Fruit fly (Drosophila melanogaster) whole organism, embryonic: ENCODE results near the gene CG17249.

Experiments
- Ada2b ChIP-seq: fragments of 200-800 bp; sonication (Bioruptor generic); IDR thresholded peaks from 2 replicates; pipeline ENCODE4 v1.3.6; 2022; ENCODE audit warnings: missing biosample characterization, missing genetic modification characterization
- Blimp-1 ChIP-seq: fragments of 200-800 bp; sonication (Bioruptor generic); optimal IDR thresholded peaks from 3 replicates; lab custom pipeline; 2018; ENCODE audit warnings: missing biosample characterization, missing genetic modification characterization, mild to moderate bottlenecking, moderate library complexity, missing genetic modification reagents
- CG12299 ChIP-seq: fragments of 200-800 bp; sonication (Bioruptor generic); optimal IDR thresholded peaks from 2 replicates; lab custom pipeline; 2018; ENCODE audit warnings: missing biosample characterization, mild to moderate bottlenecking, missing genetic modification characterization
- CG13296 ChIP-seq: fragments of 200-800 bp; sonication (Bioruptor generic); optimal IDR thresholded peaks from 3 replicates; lab custom pipeline; 2018; ENCODE audit warnings: missing biosample characterization, mild to moderate bottlenecking, missing genetic modification characterization
- CG15479 ChIP-seq: fragments of 200-800 bp; sonication (Bioruptor generic); optimal IDR thresholded peaks from 3 replicates; lab custom pipeline; 2019; ENCODE audit warnings: missing biosample characterization, mild to moderate bottlenecking, missing genetic modification characterization, moderate library complexity
- CG16779 ChIP-seq: fragments of 200-800 bp; sonication (Bioruptor generic); IDR thresholded peaks from 2 replicates; pipeline ENCODE4 v1.3.6; 2022; ENCODE audit warnings: missing biosample characterization, missing genetic modification characterization
- CG16815 ChIP-seq: fragments of 200-800 bp; sonication (Bioruptor generic); optimal IDR thresholded peaks from 3 replicates; lab custom pipeline; 2017; ENCODE audit warnings: missing biosample characterization, mild to moderate bottlenecking, missing genetic modification characterization
- CG17186 ChIP-seq: fragments of 200-800 bp; sonication (Bioruptor generic); optimal IDR thresholded peaks from 3 replicates; lab custom pipeline; 2017; ENCODE audit warnings: missing biosample characterization, missing genetic modification reagents, missing genetic modification characterization
- CG17829 ChIP-seq: fragments of 200-800 bp; optimal IDR thresholded peaks from 2 replicates; lab custom pipeline; 2019; ENCODE audit warnings: missing biosample characterization, mild to moderate bottlenecking, missing genetic modification characterization, moderate library complexity
- CG2129 ChIP-seq: fragments of 200-800 bp; sonication (Bioruptor generic); IDR thresholded peaks from 2 replicates; pipeline ENCODE4 v1.3.6; 2022; ENCODE audit warnings: missing biosample characterization, missing genetic modification characterization; ENCODE audit not compliant: partially characterized antibody
- CG31224 ChIP-seq: fragments of 200-800 bp; sonication (Bioruptor generic); IDR thresholded peaks from 2 replicates; pipeline ENCODE4 v1.3.6; 2022; ENCODE audit warnings: missing biosample characterization, missing genetic modification characterization
- CG31388 ChIP-seq: fragments of 200-800 bp; sonication (Bioruptor generic); optimal IDR thresholded peaks from 2 replicates; lab custom pipeline; 2016; ENCODE audit warnings: missing biosample characterization, missing genetic modification characterization
- CG3281 ChIP-seq: fragments of 200-800 bp; sonication (Bioruptor generic); optimal IDR thresholded peaks from 3 replicates; lab custom pipeline; 2017; ENCODE audit warnings: missing biosample characterization, mild to moderate bottlenecking, missing genetic modification characterization
- CG3407 ChIP-seq: fragments of 200-800 bp; sonication (Bioruptor generic); optimal IDR thresholded peaks from 2 replicates; lab custom pipeline; 2018; ENCODE audit warnings: missing biosample characterization, mild to moderate bottlenecking, missing genetic modification characterization
- CG3838 ChIP-seq: fragments of 200-800 bp; sonication (Bioruptor generic); optimal IDR thresholded peaks from 3 replicates; lab custom pipeline; 2016; ENCODE audit warnings: missing biosample characterization, missing genetic modification characterization
- CG6813 ChIP-seq: fragments of 200-800 bp; sonication (Bioruptor generic); optimal IDR thresholded peaks from 2 replicates; lab custom pipeline; 2017; ENCODE audit warnings: missing biosample characterization, missing genetic modification characterization, mild to moderate bottlenecking, moderate library complexity, missing genetic modification reagents
- CG7271 ChIP-seq: fragments of 200-800 bp; sonication (Bioruptor generic); optimal IDR thresholded peaks from 2 replicates; lab custom pipeline; 2018; ENCODE audit warnings: missing biosample characterization, mild to moderate bottlenecking, missing genetic modification characterization, moderate library complexity
- CG7357 ChIP-seq: fragments of 200-800 bp; sonication (Bioruptor generic); IDR thresholded peaks from 3 replicates; pipeline ENCODE4 v1.3.6; 2022; ENCODE audit warnings: missing biosample characterization, missing genetic modification characterization
- CrebB ChIP-seq: fragments of 200-800 bp; sonication (Bioruptor generic); optimal IDR thresholded peaks from 3 replicates; lab custom pipeline; 2018; ENCODE audit warnings: missing biosample characterization, mild to moderate bottlenecking, missing genetic modification characterization
- D19B ChIP-seq: fragments of 200-800 bp; sonication (Bioruptor generic); optimal IDR thresholded peaks from 2 replicates; lab custom pipeline; 2017; ENCODE audit warnings: missing biosample characterization, mild to moderate bottlenecking, missing genetic modification characterization
- Dbx ChIP-seq: fragments of 200-800 bp; sonication (Bioruptor generic); IDR thresholded peaks from 3 replicates; pipeline ENCODE4 v1.3.6; 2022; ENCODE audit warnings: missing biosample characterization, missing genetic modification characterization
- Dfd ChIP-seq, 2 experiments: fragments of >200 bp; optimal IDR thresholded peaks; 2 replicates each; lab custom pipeline; 2017; ENCODE audit warnings: missing biosample characterization in 2 of 2, missing genetic modification characterization in 2 of 2
- Eip74EF ChIP-seq, 2 experiments: fragments of 200-800 bp in 1 of 2; fragments of >200 bp in 1 of 2; sonication (Bioruptor generic) in 1 of 2; optimal IDR thresholded peaks; 2 replicates each; lab custom pipeline; 2017 to 2019; ENCODE audit warnings: missing biosample characterization in 2 of 2, missing genetic modification characterization in 2 of 2, mild to moderate bottlenecking in 1 of 2, moderate library complexity in 1 of 2
- HLHmδ ChIP-seq: fragments of 200-800 bp; sonication (Bioruptor generic); optimal IDR thresholded peaks from 2 replicates; lab custom pipeline; 2018; ENCODE audit warnings: missing biosample characterization, mild to moderate bottlenecking, missing genetic modification characterization, moderate library complexity
- Lim3 ChIP-seq: fragments of 200-800 bp; sonication (Bioruptor generic); IDR thresholded peaks from 2 replicates; pipeline ENCODE4 v1.3.6; 2022; ENCODE audit warnings: missing biosample characterization, missing genetic modification characterization
- Med ChIP-seq: fragments of 200-800 bp; sonication (Bioruptor generic); peaks from one replicate; lab custom pipeline; 2016; ENCODE audit warnings: missing biosample characterization, missing genetic modification characterization, mild to moderate bottlenecking, inconsistent platforms, moderate library complexity
- Nf-YA ChIP-seq: fragments of 200-800 bp; sonication (Bioruptor generic); IDR thresholded peaks from 2 replicates; pipeline ENCODE4 v1.3.6; 2022; ENCODE audit warnings: missing biosample characterization, missing genetic modification characterization
- Rfx ChIP-seq: fragments of 200-800 bp; sonication (Bioruptor generic); IDR thresholded peaks from 2 replicates; pipeline ENCODE4 v1.3.6; 2022; ENCODE audit warnings: missing biosample characterization, missing genetic modification characterization
- Tbp ChIP-seq: fragments of >200 bp; optimal IDR thresholded peaks from 2 replicates; lab custom pipeline; 2018; ENCODE audit warnings: missing biosample characterization, missing genetic modification characterization
- Usf ChIP-seq: fragments of 200-800 bp; sonication (Bioruptor generic); optimal IDR thresholded peaks from 2 replicates; lab custom pipeline; 2017; ENCODE audit warnings: missing genotype, missing biosample characterization, missing genetic modification characterization
- Xbp1 ChIP-seq: fragments of 200-800 bp; sonication (Bioruptor generic); optimal IDR thresholded peaks from 3 replicates; lab custom pipeline; 2016; ENCODE audit warnings: missing biosample characterization, mild to moderate bottlenecking, missing genetic modification characterization
- ac ChIP-seq: fragments of 200-800 bp; sonication (Bioruptor generic); optimal IDR thresholded peaks from 3 replicates; lab custom pipeline; 2017; ENCODE audit warnings: missing biosample characterization, mild to moderate bottlenecking, missing genetic modification characterization
- ase ChIP-seq: fragments of 200-800 bp; sonication (Bioruptor generic); IDR thresholded peaks from 3 replicates; pipeline ENCODE4 v1.3.6; 2022; ENCODE audit warnings: missing biosample characterization, missing genetic modification characterization
- bsh ChIP-seq, 2 experiments: fragments of 200-800 bp; sonication (Bioruptor generic); optimal IDR thresholded peaks; 2 replicates each; lab custom pipeline; 2017 to 2018; ENCODE audit warnings: mild to moderate bottlenecking in 2 of 2, missing biosample characterization in 2 of 2, missing genetic modification characterization in 2 of 2, moderate library complexity in 1 of 2
- chn ChIP-seq: fragments of 200-800 bp; sonication (Bioruptor generic); optimal IDR thresholded peaks from 2 replicates; lab custom pipeline; 2016; ENCODE audit warnings: missing biosample characterization, missing genetic modification characterization
- croc ChIP-seq: fragments of 200-800 bp; sonication (Bioruptor generic); conservative IDR thresholded peaks from 3 replicates; pipeline ENCODE4 v1.3.6; 2022; ENCODE audit warnings: missing biosample characterization, missing genetic modification characterization
- crol ChIP-seq: fragments of 200-800 bp; sonication (Bioruptor generic); IDR thresholded peaks from 2 replicates; pipeline ENCODE4 v1.3.6; 2022; ENCODE audit warnings: missing biosample characterization, missing genetic modification characterization
- crp ChIP-seq, 2 experiments: fragments of 200-800 bp; sonication (Bioruptor generic); optimal IDR thresholded peaks; 2 replicates in 1 of 2; 3 replicates in 1 of 2; lab custom pipeline; 2017; ENCODE audit warnings: missing biosample characterization in 2 of 2, missing genetic modification characterization in 2 of 2, mild to moderate bottlenecking in 1 of 2, moderate library complexity in 1 of 2
- dysf ChIP-seq: fragments of 200-800 bp; sonication (Bioruptor generic); IDR thresholded peaks from 3 replicates; pipeline ENCODE4 v1.3.6; 2022; ENCODE audit warnings: missing biosample characterization, missing genetic modification characterization
- eve ChIP-seq, 2 experiments: fragments of >200 bp; optimal IDR thresholded peaks; 2 replicates each; lab custom pipeline; 2017; ENCODE audit warnings: missing biosample characterization in 2 of 2, missing genetic modification characterization in 2 of 2
- fd102C ChIP-seq: fragments of 200-800 bp; sonication (Bioruptor generic); optimal IDR thresholded peaks from 2 replicates; lab custom pipeline; 2018; ENCODE audit warnings: missing biosample characterization, mild to moderate bottlenecking, missing genetic modification characterization, moderate library complexity
- fru ChIP-seq: fragments of >200 bp; optimal IDR thresholded peaks from 2 replicates; lab custom pipeline; 2017
- grau ChIP-seq: fragments of 200-800 bp; optimal IDR thresholded peaks from 3 replicates; lab custom pipeline; 2019; ENCODE audit warnings: missing biosample characterization, mild to moderate bottlenecking, missing genetic modification characterization, moderate library complexity
- ham ChIP-seq: fragments of 200-800 bp; sonication (Bioruptor generic); IDR thresholded peaks from 2 replicates; pipeline ENCODE4 v1.3.6; 2022; ENCODE audit warnings: missing biosample characterization, missing genetic modification characterization
- hkb ChIP-seq, 2 experiments: fragments of 200-800 bp in 1 of 2; fragments of >200 bp in 1 of 2; sonication (Bioruptor generic) in 1 of 2; IDR thresholded peaks in 1 of 2; optimal IDR thresholded peaks in 1 of 2; 2 replicates each; pipeline versions ENCODE4 v1.3.6 to Lab custom; 2017 to 2022; ENCODE audit warnings: missing biosample characterization in 1 of 2, missing genetic modification characterization in 1 of 2
- kay ChIP-seq: fragments of 200-800 bp; sonication (Bioruptor generic); optimal IDR thresholded peaks from 2 replicates; lab custom pipeline; 2016; ENCODE audit warnings: missing biosample characterization, missing genetic modification characterization
- lov ChIP-seq, 2 experiments: fragments of 200-800 bp in 1 of 2; fragments of >200 bp in 1 of 2; sonication (Bioruptor generic) in 1 of 2; IDR thresholded peaks in 1 of 2; optimal IDR thresholded peaks in 1 of 2; 2 replicates in 1 of 2; 3 replicates in 1 of 2; pipeline versions ENCODE4 v1.3.6 to Lab custom; 2017 to 2022; ENCODE audit warnings: missing biosample characterization in 1 of 2, missing genetic modification characterization in 1 of 2
- zf30C ChIP-seq: fragments of 200-800 bp; sonication (Bioruptor generic); optimal IDR thresholded peaks from 3 replicates; lab custom pipeline; 2018; ENCODE audit warnings: missing biosample characterization, mild to moderate bottlenecking, missing genetic modification characterization

Gene CG17249

DNA sequence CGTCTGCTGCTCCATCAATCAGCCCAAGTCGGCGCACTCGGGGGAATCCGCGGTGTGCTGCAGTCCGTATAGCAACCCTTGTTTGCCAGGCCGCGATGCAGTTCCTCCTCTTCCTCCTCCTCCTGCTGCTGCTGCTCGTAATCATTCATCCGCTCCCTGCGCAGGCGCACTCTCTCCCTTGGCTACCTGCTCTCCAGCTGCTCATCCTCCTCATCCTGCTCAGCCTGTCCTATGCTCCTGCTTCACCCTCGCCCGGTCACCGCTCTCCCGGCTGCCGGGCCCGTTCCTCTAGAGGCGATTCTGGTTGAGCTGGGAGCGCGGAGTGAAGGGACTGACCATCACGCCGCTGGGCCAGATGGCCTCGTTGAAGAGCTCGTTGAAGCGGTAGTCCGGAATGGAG is 20.3 kb downstream of the CG17249 start (continued):
- no peak for TF ChIP-seq zf30C
- no peak for TF ChIP-seq CG3838 (GFP tag; lab: Kevin White, UChicago)
- no peak for TF ChIP-seq ac (GFP tag; lab: Kevin White, UChicago)
- TF ChIP-seq ase (GFP tag; lab: Robert Waterston, UW) = no peak
- TF ChIP-seq crol (GFP tag; lab: Robert Waterston, UW) = peak; percentile 74
- TF ChIP-seq CG31388 (GFP tag; lab: Kevin White, UChicago) = no peak
- no peak for TF ChIP-seq Nf-YA (GFP tag; lab: Robert Waterston, UW)
- TF ChIP-seq dysf = no peak
- TF ChIP-seq Eip74EF (GFP tag; optimal IDR thresholded peaks at IDR 0.05; lab: Kevin White, UChicago) = no peak
- TF ChIP-seq CG31224 (GFP tag; lab: Robert Waterston, UW) = peak; percentile 48; the same call in 1 of the 2 replicates
- no peak for TF ChIP-seq ham
- TF ChIP-seq CG7357 (GFP tag; lab: Robert Waterston, UW) = no peak
- TF ChIP-seq grau (tag; lab: Kevin White, UChicago) = no peak
- no peak for TF ChIP-seq CG16815 (GFP tag; lab: Kevin White, UChicago)
- TF ChIP-seq HLHmδ = no peak

DNA sequence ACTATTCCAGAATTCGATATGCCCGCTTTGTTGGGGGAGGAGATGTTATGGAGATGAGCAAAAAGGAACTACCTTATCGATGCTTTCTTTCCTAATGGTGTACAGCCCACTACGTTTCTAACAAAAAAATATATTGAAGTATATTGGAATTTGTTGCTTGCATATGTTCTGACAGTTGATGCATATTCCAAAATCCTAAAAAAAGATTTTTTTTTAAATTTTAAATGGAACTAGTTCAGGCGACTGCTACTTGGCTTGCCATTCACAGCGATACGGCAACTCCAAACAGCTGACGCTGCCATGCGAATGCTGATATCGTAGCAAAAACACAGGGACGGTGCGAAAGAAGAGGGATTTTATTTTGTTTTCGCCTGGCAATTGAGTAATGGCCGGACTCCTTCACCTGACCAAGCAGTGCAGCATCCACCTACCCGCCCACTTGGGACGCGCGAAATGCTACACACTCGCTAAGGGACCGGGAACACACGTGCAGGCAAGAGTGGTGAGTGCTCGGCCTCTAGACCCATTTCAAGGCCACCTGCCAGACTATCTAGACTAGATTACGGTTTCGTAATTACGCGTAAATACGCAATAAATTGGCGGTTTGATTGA is 29.0 kb downstream of the CG17249 start, which contains the start of the genes CG13926, ABCB7 and CG33230:
Gene CG13926, minus strand, starts transcription at position 43 of the 612 bp plus-strand sequence.
Gene ABCB7, plus strand, starts transcription at position 299 of the 612 bp plus-strand sequence.
Gene CG33230, plus strand, starts transcription at position 299 of the 612 bp plus-strand sequence.
- peak; percentile 55 for TF ChIP-seq CG3281 (GFP tag; lab: Kevin White, UChicago)
- TF ChIP-seq CrebB (tag; lab: Kevin White, UChicago) = no peak
- TF ChIP-seq fd102C (GFP tag; lab: Kevin White, UChicago) = no peak
- no peak for TF ChIP-seq eve (GFP tag; optimal IDR thresholded peaks at IDR 0.05; lab: Kevin White, UChicago)
- no peak for TF ChIP-seq CG12299
- no peak for TF ChIP-seq CG16779 (GFP tag; lab: Robert Waterston, UW)
- no peak for TF ChIP-seq CG13296 (GFP tag; lab: Kevin White, UChicago)
- 0 out of 3 replicates have a peak, but pooled peaks have one; percentile 42 for TF ChIP-seq Dbx (GFP tag; lab: Robert Waterston, UW)
- TF ChIP-seq Xbp1 = peak; percentile 7
- TF ChIP-seq kay (GFP tag; lab: Kevin White, UChicago) = no peak
- no peak for TF ChIP-seq lov (optimal IDR thresholded peaks at IDR 0.05; lab: Kevin White, UChicago)
- TF ChIP-seq lov (GFP tag; IDR thresholded peaks at IDR 0.05; lab: Robert Waterston, UW) = no peak
- TF ChIP-seq Blimp-1 = no peak
- no peak for TF ChIP-seq Usf (GFP tag; lab: Kevin White, UChicago)
- TF ChIP-seq Dfd (GFP tag; optimal IDR thresholded peaks at IDR 0.05; lab: Kevin White, UChicago) = no peak
- no peak for TF ChIP-seq Ada2b (GFP tag; lab: Robert Waterston, UW)
- no peak for TF ChIP-seq D19B (GFP tag; lab: Kevin White, UChicago)
- TF ChIP-seq bsh (GFP tag; optimal IDR thresholded peaks at IDR 0.05; lab: Kevin White, UChicago) = no peak
- no peak for TF ChIP-seq CG17186 (GFP tag; lab: Kevin White, UChicago)
- TF ChIP-seq Lim3 (GFP tag; lab: Robert Waterston, UW) = no peak
- TF ChIP-seq CG3407 = no peak
- no peak for TF ChIP-seq chn (GFP tag; lab: Kevin White, UChicago)
- TF ChIP-seq crp (GFP tag; optimal IDR thresholded peaks at IDR 0.05; lab: Kevin White, UChicago) = peak; percentile 34 to 92
- TF ChIP-seq CG17829 = peak; percentile 34
- TF ChIP-seq HLHmδ = no peak
- TF ChIP-seq fru = no peak
- peak; percentile 92 for TF ChIP-seq Med (GFP tag; lab: Kevin White, UChicago)
- peak; percentile 75 for TF ChIP-seq hkb (optimal IDR thresholded peaks at IDR 0.05; lab: Kevin White, UChicago)
- no peak for TF ChIP-seq hkb (GFP tag; IDR thresholded peaks at IDR 0.05; lab: Robert Waterston, UW)
- no peak; the same call in 1 of the 2 replicates for TF ChIP-seq CG2129 (GFP tag; lab: Robert Waterston, UW)
- no peak for TF ChIP-seq ham
- TF ChIP-seq croc = no peak
- no peak for TF ChIP-seq Tbp (GFP tag; lab: Kevin White, UChicago)
- TF ChIP-seq Rfx (GFP tag; lab: Robert Waterston, UW) = peak; percentile 57; the same call in 1 of the 2 replicates
- TF ChIP-seq CG15479 (GFP tag; lab: Kevin White, UChicago) = no peak
- TF ChIP-seq CG6813 = no peak
- no peak for TF ChIP-seq CG7271 (tag; lab: Kevin White, UChicago)
